Fruit fly (Drosophila melanogaster): ENCODE data around the gene CG44259.

DNA sequence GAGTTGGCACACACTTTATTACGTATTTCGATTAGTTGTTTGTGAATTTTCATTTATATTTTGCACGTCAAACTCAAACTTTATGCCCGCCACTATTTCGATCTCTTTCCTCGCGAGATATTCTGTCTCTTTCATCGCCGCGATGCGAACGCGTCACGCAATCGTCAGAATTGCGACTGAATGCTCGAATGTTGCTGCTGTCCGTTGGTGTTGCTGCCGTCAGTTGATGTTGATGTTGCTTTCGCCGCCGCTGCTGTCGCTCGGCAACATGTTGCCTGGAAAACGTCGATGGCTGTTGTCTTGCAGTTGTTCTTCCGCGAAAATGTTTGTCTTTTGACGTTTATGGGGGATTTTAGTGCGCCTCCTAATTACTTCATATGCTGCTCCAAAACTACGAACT, 6.2 kb downstream of the CG44259 start:
- TF ChIP-seq CG8478 (optimal IDR thresholded peaks at IDR 0.05): no peak
- no peak for TF ChIP-seq usp (GFP tag; optimal IDR thresholded peaks at IDR 0.05)
- no peak for TF ChIP-seq pan (optimal IDR thresholded peaks at IDR 0.05)
- TF ChIP-seq psq (optimal IDR thresholded peaks at IDR 0.05): no peak
